Worm (Caenorhabditis elegans): Measurements from ENCODE around the gene F45E10.2.
A peak's percentile ranks its signal among the peaks of the same experiment; 100 is the strongest.

Gene F45E10.2

DNA sequence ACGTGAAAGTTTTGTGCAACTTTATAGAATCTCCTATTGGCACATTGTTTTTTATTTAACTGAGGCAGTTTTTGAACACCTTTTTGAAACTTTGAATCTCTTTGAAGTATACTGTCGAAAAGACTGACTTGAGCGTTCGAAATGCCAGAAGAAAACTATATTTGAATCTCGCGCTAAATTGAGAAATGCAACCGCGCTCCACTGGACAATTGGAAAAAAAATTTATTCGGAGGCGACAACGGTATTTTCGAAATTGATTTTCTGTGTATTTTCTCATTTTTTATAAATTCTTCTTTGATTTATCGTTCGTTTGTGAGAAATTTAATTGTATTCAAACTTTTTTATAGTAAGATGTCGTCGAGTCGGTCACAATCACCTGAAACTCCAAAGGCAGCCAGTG is 33.1 kb downstream of the F45E10.2 start, which contains the start of gene let-858 (continued):
- TF ChIP-seq nhr-12 (tag; optimal IDR thresholded peaks at IDR 0.05) (no peak), hlh-4 (tag; optimal IDR thresholded peaks at IDR 0.05) (no peak), dpl-1 (GFP tag; optimal IDR thresholded peaks at IDR 0.05) (peak; percentile 94 to 96 (median 96)), lsy-2 (tag; optimal IDR thresholded peaks at IDR 0.05) (peak; percentile 67 to 82)

DNA sequence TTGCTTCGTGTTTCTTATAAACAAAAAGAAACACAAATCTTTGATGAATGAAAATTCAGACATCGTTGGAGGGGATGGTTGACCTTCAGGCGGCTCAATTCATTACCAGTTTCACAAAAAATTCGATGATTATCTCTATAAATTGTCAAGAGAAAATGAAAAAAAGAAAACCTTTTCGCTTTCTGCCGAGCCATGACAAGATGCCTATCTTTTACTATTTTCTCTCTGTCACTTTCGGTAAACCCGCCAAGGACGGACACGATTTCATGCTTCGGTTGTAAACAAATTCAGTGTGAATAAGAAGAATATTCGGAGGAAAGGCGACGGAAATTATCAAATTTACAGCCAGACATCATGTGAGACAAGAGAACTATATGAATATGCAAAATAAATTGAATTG is 34.4 kb downstream of the F45E10.2 start:
- no peak for TF ChIP-seq sptf-1 (tag; optimal IDR thresholded peaks at IDR 0.05)
- peak; percentile 19 for TF ChIP-seq nhr-71 (tag; optimal IDR thresholded peaks at IDR 0.05)
- TF ChIP-seq fkh-4 (tag; optimal IDR thresholded peaks at IDR 0.05; ENCODE audit: borderline replicate concordance), result no peak
- TF ChIP-seq jun-1 (tag; optimal IDR thresholded peaks at IDR 0.05), result no peak
- no peak for TF ChIP-seq irx-1 (tag; optimal IDR thresholded peaks at IDR 0.05)
- TF ChIP-seq C16A3.4 (tag; optimal IDR thresholded peaks at IDR 0.05), result peak; percentile 3
- TF ChIP-seq egl-13 (tag; optimal IDR thresholded peaks at IDR 0.05), result no peak
- TF ChIP-seq lin-14 (GFP tag; optimal IDR thresholded peaks at IDR 0.05), result peak; percentile 73
- no peak for TF ChIP-seq elt-2 (tag; optimal IDR thresholded peaks at IDR 0.05)
- no peak for TF ChIP-seq ztf-11 (tag; optimal IDR thresholded peaks at IDR 0.05)
- TF ChIP-seq fos-1 (tag; optimal IDR thresholded peaks at IDR 0.05), result no peak
- peak; percentile 24 for TF ChIP-seq nhr-20 (tag; optimal IDR thresholded peaks at IDR 0.05)
- no peak for TF ChIP-seq ama-1 (optimal IDR thresholded peaks at IDR 0.05)
- 0 out of 2 replicates have a peak, but pooled peaks have one; percentile 35 for TF ChIP-seq grh-1 (GFP tag; IDR thresholded peaks at IDR 0.05)
- TF ChIP-seq unc-130 (tag; optimal IDR thresholded peaks at IDR 0.05), result no peak
- peak in 1 of 2 experiments; percentile 9 for TF ChIP-seq lsy-2 (tag; optimal IDR thresholded peaks at IDR 0.05)
- TF ChIP-seq efl-1 (optimal IDR thresholded peaks at IDR 0.05), result no peak
- peak in 1 of 2 experiments; percentile 70 for TF ChIP-seq efl-1 (GFP tag; optimal IDR thresholded peaks at IDR 0.05 in 1 of 2)
- peak; percentile 81 for TF ChIP-seq blmp-1 (tag; optimal IDR thresholded peaks at IDR 0.05)
- no peak for TF ChIP-seq unc-62 (GFP tag; optimal IDR thresholded peaks at IDR 0.05)
- TF ChIP-seq zag-1 (tag; optimal IDR thresholded peaks at IDR 0.05), result no peak
- TF ChIP-seq nhr-85 (tag), result peak; percentile 89
- peak; percentile 0 for TF ChIP-seq snu-23 (GFP tag; optimal IDR thresholded peaks at IDR 0.05)
- TF ChIP-seq hlh-17 (GFP tag; optimal IDR thresholded peaks at IDR 0.05; ENCODE audit: borderline replicate concordance), result no peak
- TF ChIP-seq mef-2 (tag; optimal IDR thresholded peaks at IDR 0.05), result no peak
- TF ChIP-seq tbx-2 (tag; optimal IDR thresholded peaks at IDR 0.05), result no peak
- TF ChIP-seq mab-9 (GFP tag; IDR thresholded peaks at IDR 0.05), result no peak
- no peak for TF ChIP-seq snpc-4 (tag; optimal IDR thresholded peaks at IDR 0.05)

- TF ChIP-seq nhr-85 (tag) (peak; percentile 88), ets-5 (GFP tag; IDR thresholded peaks at IDR 0.05) (no peak), lin-14 (GFP tag; optimal IDR thresholded peaks at IDR 0.05) (peak; percentile 56)
Observed at ce11 chrII:11016884-11017283, 38.2 kb downstream of the F45E10.2 start.

DNA sequence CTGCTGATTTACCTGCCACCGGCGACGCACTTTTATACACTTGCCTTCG is 38.5 kb downstream of the F45E10.2 start, which contains the start of gene ram-2:
Gene ram-2 (minus strand): TSS at position 47 of the 49 bp plus-strand sequence.
- TF ChIP-seq ceh-88 (GFP tag; IDR thresholded peaks at IDR 0.05) (no peak), ceh-8 (GFP tag; optimal IDR thresholded peaks at IDR 0.05) (no peak)

ce11 chrII:11016435-11016834 is 38.7 kb downstream of the F45E10.2 start:
- TF ChIP-seq lin-35 (GFP tag; optimal IDR thresholded peaks at IDR 0.05), result no peak
- TF ChIP-seq efl-1 (optimal IDR thresholded peaks at IDR 0.05), result no peak
- peak in 1 of 2 experiments; percentile 14 for TF ChIP-seq efl-1 (GFP tag; optimal IDR thresholded peaks at IDR 0.05 in 1 of 2)
- no peak for TF ChIP-seq nhr-237 (tag; optimal IDR thresholded peaks at IDR 0.05)

DNA sequence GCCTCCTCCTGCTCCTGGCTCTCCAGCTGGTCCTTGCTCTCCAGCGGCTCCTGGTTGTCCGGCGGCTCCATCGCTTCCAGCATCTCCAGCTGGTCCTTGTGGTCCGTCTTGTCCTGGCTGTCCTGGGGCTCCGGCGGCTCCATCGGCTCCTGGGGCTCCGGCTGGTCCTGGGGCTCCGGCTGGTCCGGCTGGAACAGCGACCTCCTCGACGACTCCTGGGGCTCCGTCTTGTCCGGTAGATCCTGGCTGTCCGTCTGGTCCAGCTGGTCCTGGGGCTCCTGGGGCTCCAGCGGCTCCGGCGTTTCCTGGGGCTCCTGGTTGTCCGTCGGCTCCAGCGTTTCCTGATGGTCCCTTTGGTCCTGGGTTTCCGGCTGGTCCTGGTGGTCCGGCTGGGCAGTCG is 39.4 kb downstream of the F45E10.2 start:
- TF ChIP-seq unc-130 (tag; optimal IDR thresholded peaks at IDR 0.05), result no peak
- TF ChIP-seq ceh-8 (GFP tag; optimal IDR thresholded peaks at IDR 0.05), result peak; percentile 84
- no peak for TF ChIP-seq pax-3 (tag; optimal IDR thresholded peaks at IDR 0.05)
- TF ChIP-seq egl-27 (tag; optimal IDR thresholded peaks at IDR 0.05), result no peak
